Worm (Caenorhabditis elegans): Measurements from ENCODE around the gene epg-3.

DNA sequence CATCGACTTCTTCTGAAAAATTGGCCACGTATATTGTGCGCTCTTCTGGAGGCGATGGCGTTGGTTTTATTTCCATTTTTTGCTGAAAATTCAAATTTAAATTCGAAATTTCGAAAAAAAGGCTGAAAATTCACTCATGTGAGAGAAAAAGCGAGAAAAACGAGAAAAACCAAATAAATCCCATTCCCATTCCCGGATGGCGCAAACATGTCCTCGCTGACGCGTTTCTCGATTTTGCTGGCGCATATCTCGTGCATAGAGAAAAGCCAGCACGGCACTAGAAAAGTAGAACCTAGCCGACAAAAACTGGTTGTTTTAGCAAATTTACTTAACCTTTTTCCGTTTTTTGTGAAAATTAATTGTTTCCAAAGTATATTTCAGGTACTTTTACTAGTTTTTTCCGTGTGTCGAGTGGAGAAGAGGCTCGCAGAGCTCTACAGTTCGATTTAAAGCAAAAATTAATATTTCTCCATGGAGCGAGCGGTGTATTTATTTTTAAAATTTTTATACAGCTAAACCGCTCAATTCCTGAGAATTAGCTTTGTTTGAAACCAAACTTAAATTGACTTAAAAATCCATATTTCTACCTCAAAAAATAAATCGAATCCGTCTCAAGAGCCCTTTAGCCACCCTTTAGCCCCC is 2.6 kb upstream of the epg-3 start, which contains the start of gene rbm-7:
- no peak for TF ChIP-seq flt-1 (GFP tag; IDR thresholded peaks at IDR 0.05)
- no peak for TF ChIP-seq klf-2 (GFP tag; conservative IDR thresholded peaks at IDR 0.05)
- TF ChIP-seq tab-1 (GFP tag; IDR thresholded peaks at IDR 0.05), result no peak
- TF ChIP-seq ref-1 (GFP tag; conservative IDR thresholded peaks at IDR 0.05), result no peak

Measured in whole organism, midembryonic.